Fruit fly (Drosophila melanogaster): ENCODE data around the gene CG34375.

Gene CG34375

DNA sequence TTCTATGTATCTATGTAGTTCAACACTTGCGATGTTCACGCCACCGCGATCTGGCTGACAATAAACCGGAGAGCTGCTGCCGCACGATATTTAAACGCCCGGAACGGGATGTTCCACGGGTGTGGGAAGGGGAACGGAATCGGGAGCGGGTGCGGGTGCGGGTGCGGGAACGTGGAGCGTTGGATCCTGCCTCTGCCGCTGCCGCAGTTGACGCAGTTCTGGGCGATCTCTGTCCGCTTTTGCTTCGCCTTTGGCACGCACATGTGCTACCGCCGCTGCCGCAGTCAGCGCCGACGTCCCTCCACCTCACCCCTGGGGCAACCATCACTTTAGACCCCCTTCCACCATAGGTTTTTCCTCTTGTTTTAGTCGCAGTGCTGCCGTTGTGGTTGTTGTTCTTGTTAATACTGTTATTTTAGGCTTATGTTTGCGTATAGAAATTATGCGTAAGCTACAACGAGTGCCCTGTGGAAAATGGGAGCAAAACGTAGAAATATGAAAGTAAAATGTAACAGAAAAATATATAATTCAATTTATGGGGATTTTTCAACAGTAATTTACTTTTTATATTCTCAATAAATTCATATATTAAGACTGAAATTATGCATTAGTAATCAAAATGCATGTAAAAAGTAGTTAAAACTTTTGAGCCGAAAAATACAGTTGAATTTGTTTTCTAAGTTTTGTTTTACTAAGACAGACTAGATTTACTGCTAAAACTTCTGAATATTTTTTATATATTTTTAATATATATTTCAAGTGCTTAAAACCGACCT is 16.5 kb upstream of the CG34375 start, which contains the start of gene lmd (continued):
- TF ChIP-seq dimm (GFP tag; IDR thresholded peaks at IDR 0.05) (no peak), CG11247 (GFP tag; IDR thresholded peaks at IDR 0.05) (no peak), p53 (GFP tag; optimal IDR thresholded peaks at IDR 0.05) (no peak), CG43689 (GFP tag; IDR thresholded peaks at IDR 0.05) (no peak), CG4360 (GFP tag; IDR thresholded peaks at IDR 0.05) (peak; percentile 77), CG5180 (GFP tag; optimal IDR thresholded peaks at IDR 0.05) (no peak), tx (GFP tag; optimal IDR thresholded peaks at IDR 0.05) (no peak), peb (GFP tag; IDR thresholded peaks at IDR 0.05) (no peak), inv (GFP tag; IDR thresholded peaks at IDR 0.05; ENCODE audit: partially characterized antibody) (no peak), luna (GFP tag; optimal IDR thresholded peaks at IDR 0.05) (no peak), CG3726 (GFP tag; IDR thresholded peaks at IDR 0.05) (no peak), Adf1 (GFP tag; IDR thresholded peaks at IDR 0.05) (peak; percentile 79), Dad (GFP tag; optimal IDR thresholded peaks at IDR 0.05) (no peak), Gsc (GFP tag; IDR thresholded peaks at IDR 0.05) (no peak), Ets97D (GFP tag; optimal IDR thresholded peaks at IDR 0.05) (no peak), Fer1 (GFP tag; optimal IDR thresholded peaks at IDR 0.05) (no peak), sens (GFP tag) (peak; percentile 68), CG32532 (GFP tag; IDR thresholded peaks at IDR 0.05) (no peak), CG2875 (GFP tag; optimal IDR thresholded peaks at IDR 0.05) (no peak), Dref (GFP tag; IDR thresholded peaks at IDR 0.05) (no peak), CG13775 (GFP tag; optimal IDR thresholded peaks at IDR 0.05) (no peak), jumu (GFP tag; optimal IDR thresholded peaks at IDR 0.05) (no peak), CG11695 (GFP tag; IDR thresholded peaks at IDR 0.05) (no peak), CG12769 (tag; optimal IDR thresholded peaks at IDR 0.05) (peak; percentile 74), esg (GFP tag; conservative IDR thresholded peaks at IDR 0.05) (no peak), CrebB (tag; optimal IDR thresholded peaks at IDR 0.05) (no peak), kni (GFP tag; optimal IDR thresholded peaks at IDR 0.05) (no peak), sima (GFP tag; optimal IDR thresholded peaks at IDR 0.05) (no peak), sens-2 (GFP tag; IDR thresholded peaks at IDR 0.05) (no peak), CG17359 (tag; optimal IDR thresholded peaks at IDR 0.05) (no peak), Rfx (GFP tag; IDR thresholded peaks at IDR 0.05) (no peak), Neu2 (GFP tag; optimal IDR thresholded peaks at IDR 0.05; ENCODE audit: borderline replicate concordance) (no peak), CG2120 (GFP tag; optimal IDR thresholded peaks at IDR 0.05) (no peak), CG7963 (GFP tag; IDR thresholded peaks at IDR 0.05; ENCODE audit: partially characterized antibody) (no peak), Asciz (GFP tag; optimal IDR thresholded peaks at IDR 0.05) (no peak), Ets65A (GFP tag) (peak; percentile 54), HLH4C (GFP tag; IDR thresholded peaks at IDR 0.05; ENCODE audit: partially characterized antibody) (no peak), Doc2 (GFP tag; IDR thresholded peaks at IDR 0.05) (no peak), pb (GFP tag; optimal IDR thresholded peaks at IDR 0.05) (no peak), dysf (GFP tag; IDR thresholded peaks at IDR 0.05) (no peak), CG18011 (GFP tag; optimal IDR thresholded peaks at IDR 0.05) (no peak), CG10959 (GFP tag; IDR thresholded peaks at IDR 0.05) (no peak), org-1 (GFP tag; optimal IDR thresholded peaks at IDR 0.05) (no peak), CG18476 (GFP tag; optimal IDR thresholded peaks at IDR 0.05) (no peak), CG7786 (GFP tag; optimal IDR thresholded peaks at IDR 0.05) (no peak), cg (GFP tag; optimal IDR thresholded peaks at IDR 0.05) (no peak), unpg (GFP tag; optimal IDR thresholded peaks at IDR 0.05) (no peak), CG17385 (GFP tag; optimal IDR thresholded peaks at IDR 0.05) (no peak), crc (GFP tag; optimal IDR thresholded peaks at IDR 0.05) (no peak), cad (GFP tag; optimal IDR thresholded peaks at IDR 0.05) (no peak), nerfin-1 (tag; optimal IDR thresholded peaks at IDR 0.05) (no peak)
